Worm (Caenorhabditis elegans) whole organism, late embryonic: ENCODE data around the gene F54C4.4.

ENCODE experiments used
- C38D4.7 ChIP-seq: fragments of 200-800 bp; sonication (Bioruptor generic); optimal IDR thresholded peaks from 2 replicates; lab custom pipeline; 2018; ENCODE audit warnings: mild to moderate bottlenecking, missing genetic modification characterization, moderate library complexity, missing compliant biosample characterization
- ceh-14 ChIP-seq: sonication (generic microtip); optimal IDR thresholded peaks from 2 replicates; lab custom pipeline; 2016; ENCODE audit warnings: missing genotype, missing genetic modification characterization, missing compliant biosample characterization
- ceh-6 ChIP-seq: fragments of 200-800 bp; sonication (Bioruptor generic); optimal IDR thresholded peaks from 2 replicates; lab custom pipeline; 2018; ENCODE audit warnings: mild to moderate bottlenecking, missing genetic modification characterization, missing compliant biosample characterization
- elt-4 ChIP-seq: sonication (generic microtip); optimal IDR thresholded peaks from 2 replicates; lab custom pipeline; 2016; ENCODE audit warnings: missing genetic modification characterization, missing compliant biosample characterization
- fkh-10 ChIP-seq: fragments of 150-350 bp; optimal IDR thresholded peaks from 2 replicates; lab custom pipeline; 2014; ENCODE audit warnings: missing biosample characterization, missing genetic modification reagents, missing genetic modification characterization
- fkh-6 ChIP-seq: sonication (generic microtip); optimal IDR thresholded peaks from 2 replicates; lab custom pipeline; 2016; ENCODE audit warnings: missing genetic modification characterization, missing compliant biosample characterization
- madf-2 ChIP-seq: sonication (generic microtip); optimal IDR thresholded peaks from 2 replicates; lab custom pipeline; 2017; ENCODE audit warnings: missing genetic modification characterization, missing compliant biosample characterization
- nfya-1 ChIP-seq: sonication (generic microtip); optimal IDR thresholded peaks from 2 replicates; lab custom pipeline; 2017; ENCODE audit warnings: missing genetic modification characterization, mild to moderate bottlenecking, missing compliant biosample characterization, antibody characterized with exemption, moderate library complexity
- nhr-11 ChIP-seq: fragments of 150-350 bp; optimal IDR thresholded peaks from 2 replicates; lab custom pipeline; 2014; ENCODE audit warnings: missing biosample characterization, missing genetic modification characterization
- pag-3 ChIP-seq: sonication (generic microtip); optimal IDR thresholded peaks from 2 replicates; lab custom pipeline; 2016; ENCODE audit warnings: missing compliant biosample characterization, missing genetic modification characterization, borderline replicate concordance

DNA sequence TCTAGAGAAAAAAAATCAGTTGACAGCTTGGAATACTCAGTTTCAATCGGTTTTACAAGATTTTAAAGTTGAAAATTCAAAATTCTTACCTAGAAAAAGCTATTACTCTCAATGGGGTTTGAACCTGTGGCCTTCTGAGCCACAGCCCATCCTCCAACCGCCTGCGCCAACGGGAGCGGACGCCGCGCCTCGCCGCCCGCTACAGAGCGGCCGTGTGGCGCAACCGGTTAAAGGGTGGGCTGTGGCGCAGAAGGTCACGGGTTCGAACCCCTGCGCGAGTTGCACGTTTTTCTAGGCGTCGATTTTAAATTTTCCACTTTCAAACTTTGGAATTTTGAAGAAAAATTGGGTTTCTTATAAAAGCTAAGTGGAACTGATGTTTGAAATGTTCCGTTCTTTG is 38.9 kb downstream of the F54C4.4 start:
- no peak for TF ChIP-seq fkh-6 (tag; lab: Kevin White, UChicago)
- no peak for TF ChIP-seq nhr-11
- no peak for TF ChIP-seq madf-2 (tag; lab: Kevin White, UChicago)
- no peak for TF ChIP-seq nfya-1
- TF ChIP-seq fkh-10 (GFP tag; lab: Kevin White, UChicago): no peak
- TF ChIP-seq C38D4.7 (GFP tag; lab: Kevin White, UChicago): no peak
- TF ChIP-seq elt-4 (tag; lab: Kevin White, UChicago): no peak
- no peak for TF ChIP-seq ceh-14 (tag; lab: Kevin White, UChicago)
- no peak for TF ChIP-seq ceh-6 (GFP tag; lab: Kevin White, UChicago)
- no peak for TF ChIP-seq pag-3 (tag; lab: Kevin White, UChicago)
